Fruit fly (Drosophila melanogaster) whole organism, prepupa: ENCODE results near the gene Rim.

Experiments
- CG15336 ChIP-seq: fragments of 200-800 bp; sonication (Bioruptor generic); IDR thresholded peaks from 2 replicates; pipeline ENCODE4 v1.3.6; 2022; ENCODE audit warnings: missing biosample characterization, missing genetic modification characterization
- CG6792 ChIP-seq: fragments of 200-800 bp; sonication (Bioruptor generic); optimal IDR thresholded peaks from 3 replicates; lab custom pipeline; 2016; ENCODE audit warnings: missing biosample characterization, missing genetic modification characterization
- Gug ChIP-seq: fragments of 200-800 bp; sonication (Bioruptor generic); IDR thresholded peaks from 2 replicates; pipeline ENCODE4 v1.3.6; 2022; ENCODE audit warnings: missing biosample characterization, missing genetic modification characterization

- no peak for TF ChIP-seq Gug (GFP tag; lab: Robert Waterston, UW)
- no peak for TF ChIP-seq CG6792 (GFP tag; lab: Kevin White, UChicago)
- no peak for TF ChIP-seq CG15336 (GFP tag; lab: Robert Waterston, UW)
Measured at dm6 chr3R:17951780-17952179, 35.4 kb upstream of the Rim start.
